Worm (Caenorhabditis elegans) whole organism, early embryonic: ENCODE data around the gene atz-1.

Experiments used
- B0310.2 ChIP-seq: sonication (generic microtip); optimal IDR thresholded peaks from 2 replicates; lab custom pipeline; 2016; ENCODE audit warnings: mild to moderate bottlenecking, missing genetic modification characterization, missing compliant biosample characterization
- F13C5.2 ChIP-seq: sonication (generic microtip); optimal IDR thresholded peaks from 2 replicates; lab custom pipeline; 2017; ENCODE audit warnings: mild to moderate bottlenecking, missing genetic modification characterization, inconsistent platforms, missing compliant biosample characterization
- aly-1 ChIP-seq: sonication (generic microtip); optimal IDR thresholded peaks from 2 replicates; lab custom pipeline; 2016; ENCODE audit warnings: missing genetic modification characterization, missing compliant biosample characterization
- ama-1 ChIP-seq: fragments of 150-350 bp; optimal IDR thresholded peaks from 2 replicates; lab custom pipeline; 2014
- ceh-13 ChIP-seq: fragments of 200-800 bp; sonication (Bioruptor generic); optimal IDR thresholded peaks from 2 replicates; lab custom pipeline; 2018; ENCODE audit warnings: mild to moderate bottlenecking, missing genetic modification characterization, missing compliant biosample characterization
- ceh-36 ChIP-seq: sonication (generic microtip); optimal IDR thresholded peaks from 2 replicates; lab custom pipeline; 2016; ENCODE audit warnings: missing genetic modification characterization, inconsistent platforms, missing compliant biosample characterization
- ets-7 ChIP-seq: sonication (generic microtip); optimal IDR thresholded peaks from 2 replicates; lab custom pipeline; 2016; ENCODE audit warnings: missing genotype, missing genetic modification characterization, missing compliant biosample characterization
- flt-1 ChIP-seq: fragments of 200-800 bp; sonication (Bioruptor generic); IDR thresholded peaks from 2 replicates; pipeline ENCODE4 v1.3.6; 2022; ENCODE audit warnings: missing genetic modification characterization, missing compliant biosample characterization
- hmbx-1 ChIP-seq: sonication (generic microtip); optimal IDR thresholded peaks from 2 replicates; lab custom pipeline; 2016; ENCODE audit warnings: mild to moderate bottlenecking, missing genetic modification characterization, missing compliant biosample characterization
- hmg-4 ChIP-seq: fragments of 200-800 bp; sonication (Bioruptor generic); optimal IDR thresholded peaks from 2 replicates; lab custom pipeline; 2018; ENCODE audit warnings: mild to moderate bottlenecking, missing genetic modification characterization, missing compliant biosample characterization
- hnd-1 ChIP-seq: sonication (generic microtip); optimal IDR thresholded peaks from 2 replicates; lab custom pipeline; 2016; ENCODE audit warnings: missing genetic modification characterization, missing compliant biosample characterization
- pes-1 ChIP-seq: fragments of 200-800 bp; sonication (Bioruptor generic); IDR thresholded peaks from 2 replicates; pipeline ENCODE4 v1.3.6; 2022; ENCODE audit warnings: missing genetic modification reagents, missing genetic modification characterization, missing compliant biosample characterization
- scrt-1 ChIP-seq: fragments of 200-800 bp; sonication (Bioruptor generic); IDR thresholded peaks from 2 replicates; pipeline ENCODE4 v1.3.6; 2022; ENCODE audit warnings: missing genetic modification characterization, missing compliant biosample characterization
- sea-1 ChIP-seq: fragments of 200-800 bp; sonication (Bioruptor generic); conservative IDR thresholded peaks from 2 replicates; pipeline ENCODE4 v1.3.6; 2022; ENCODE audit warnings: missing genetic modification characterization, missing compliant biosample characterization
- tbx-11 ChIP-seq: fragments of 200-800 bp; sonication (Bioruptor generic); IDR thresholded peaks from 2 replicates; pipeline ENCODE4 v1.3.6; 2022; ENCODE audit warnings: missing genetic modification characterization, missing compliant biosample characterization
- tbx-37 ChIP-seq: fragments of 200-800 bp; sonication (Bioruptor generic); conservative IDR thresholded peaks from 2 replicates; pipeline ENCODE4 v1.3.6; 2022; ENCODE audit warnings: missing genetic modification reagents, missing genetic modification characterization, missing compliant biosample characterization
- tra-4 ChIP-seq: sonication (generic microtip); optimal IDR thresholded peaks from 2 replicates; lab custom pipeline; 2017; ENCODE audit warnings: missing genetic modification characterization, missing compliant biosample characterization

Gene atz-1

ce11 chrIV:12396645-12397258 is 20.8 kb upstream of the atz-1 start:
- TF ChIP-seq B0310.2 (tag; lab: Kevin White, UChicago), result no peak
- TF ChIP-seq hmg-4 (GFP tag; lab: Kevin White, UChicago), result no peak
- no peak for TF ChIP-seq hnd-1 (tag; lab: Kevin White, UChicago)

- TF ChIP-seq ceh-13 (GFP tag; lab: Kevin White, UChicago) (no peak), tra-4 (tag; lab: Kevin White, UChicago) (no peak), hmbx-1 (tag; lab: Kevin White, UChicago) (no peak), ama-1 (lab: Kevin White, UChicago) (no peak), flt-1 (GFP tag; lab: Robert Waterston, UW) (peak; percentile 59), pes-1 (GFP tag; lab: Robert Waterston, UW) (peak; percentile 83), hnd-1 (tag; lab: Kevin White, UChicago) (peak; percentile 11), hmg-4 (GFP tag; lab: Kevin White, UChicago) (peak; percentile 29), tbx-37 (GFP tag; lab: Robert Waterston, UW) (peak; percentile 83), ets-7 (tag; lab: Kevin White, UChicago) (no peak), scrt-1 (GFP tag; lab: Robert Waterston, UW) (no peak), B0310.2 (tag; lab: Kevin White, UChicago) (peak; percentile 15), aly-1 (tag; lab: Kevin White, UChicago) (no peak), F13C5.2 (tag; lab: Kevin White, UChicago) (peak; percentile 52), ceh-36 (tag; lab: Kevin White, UChicago) (peak; percentile 2), sea-1 (GFP tag; lab: Robert Waterston, UW) (no peak; the same call in 1 of the 2 replicates), tbx-11 (GFP tag; lab: Robert Waterston, UW) (peak; percentile 57; the same call in 1 of the 2 replicates)
Observed at ce11 chrIV:12391003-12391637, 15.2 kb upstream of the atz-1 start, which contains the start of the genes rps-23 and dpm-3. rps-23 (minus strand) TSS chrIV:12391053. dpm-3 (plus strand) TSS chrIV:12391587.

- no peak for TF ChIP-seq ama-1 (lab: Kevin White, UChicago)
- TF ChIP-seq pes-1 (GFP tag; lab: Robert Waterston, UW), result no peak
Observed at ce11 chrIV:12389951-12390350, 14.0 kb upstream of the atz-1 start, which contains the start of gene spe-45. spe-45 (minus strand) TSS chrIV:12390095.

DNA sequence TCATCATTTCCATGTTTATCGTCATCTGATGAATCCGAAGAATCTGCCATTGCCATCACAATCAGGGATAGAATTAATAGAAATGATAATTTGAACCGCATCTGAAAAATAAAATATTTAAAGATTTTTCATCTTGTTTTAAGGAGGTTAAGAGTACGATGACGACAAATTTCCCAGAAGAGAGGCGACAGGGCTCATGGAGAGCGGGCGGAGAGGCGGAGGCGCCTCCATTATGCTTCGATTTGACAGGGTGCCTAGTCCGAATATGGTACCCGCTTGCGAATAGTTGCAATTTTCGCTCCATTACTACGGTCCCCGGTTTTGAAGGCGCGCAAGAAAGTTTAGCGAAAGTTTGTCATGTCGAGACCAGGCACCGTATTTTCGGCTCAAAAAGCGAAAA is 9.1 kb upstream of the atz-1 start, which contains the start of gene F28D1.6:
Gene F28D1.6, minus strand, starts transcription at position 101 of the 400 bp plus-strand sequence.
- TF ChIP-seq ceh-36 (tag; lab: Kevin White, UChicago) (no peak), ceh-13 (GFP tag; lab: Kevin White, UChicago) (no peak), tbx-37 (GFP tag; lab: Robert Waterston, UW) (no peak), scrt-1 (GFP tag; lab: Robert Waterston, UW) (no peak), hmbx-1 (tag; lab: Kevin White, UChicago) (no peak), tra-4 (tag; lab: Kevin White, UChicago) (no peak), ama-1 (lab: Kevin White, UChicago) (no peak), tbx-11 (GFP tag; lab: Robert Waterston, UW) (no peak), hnd-1 (tag; lab: Kevin White, UChicago) (no peak), sea-1 (GFP tag; lab: Robert Waterston, UW) (no peak)

- no peak for TF ChIP-seq tra-4 (tag; lab: Kevin White, UChicago)
- TF ChIP-seq flt-1 (GFP tag; lab: Robert Waterston, UW), result no peak
- no peak for TF ChIP-seq hmbx-1 (tag; lab: Kevin White, UChicago)
- TF ChIP-seq ceh-13 (GFP tag; lab: Kevin White, UChicago), result no peak
- no peak for TF ChIP-seq F13C5.2 (tag; lab: Kevin White, UChicago)
- TF ChIP-seq tbx-11 (GFP tag; lab: Robert Waterston, UW), result no peak
- TF ChIP-seq ets-7 (tag; lab: Kevin White, UChicago), result no peak
- no peak for TF ChIP-seq aly-1 (tag; lab: Kevin White, UChicago)
- TF ChIP-seq tbx-37 (GFP tag; lab: Robert Waterston, UW), result no peak
- no peak for TF ChIP-seq hmg-4 (GFP tag; lab: Kevin White, UChicago)
- TF ChIP-seq B0310.2 (tag; lab: Kevin White, UChicago), result no peak
Observed at ce11 chrIV:12382864-12383263, 6.9 kb upstream of the atz-1 start, which contains the start of gene thn-2. thn-2 (plus strand) TSS chrIV:12383170.

ce11 chrIV:12379784-12380183 is 3.9 kb upstream of the atz-1 start, which contains the start of gene thn-1:
thn-1 (plus strand) TSS chrIV:12380084.
- TF ChIP-seq sea-1 (GFP tag; lab: Robert Waterston, UW) (no peak), ceh-13 (GFP tag; lab: Kevin White, UChicago) (no peak), pes-1 (GFP tag; lab: Robert Waterston, UW) (no peak), hnd-1 (tag; lab: Kevin White, UChicago) (no peak), B0310.2 (tag; lab: Kevin White, UChicago) (no peak), tbx-11 (GFP tag; lab: Robert Waterston, UW) (no peak), aly-1 (tag; lab: Kevin White, UChicago) (no peak), ama-1 (lab: Kevin White, UChicago) (no peak), ceh-36 (tag; lab: Kevin White, UChicago) (no peak), F13C5.2 (tag; lab: Kevin White, UChicago) (no peak), tra-4 (tag; lab: Kevin White, UChicago) (no peak), ets-7 (tag; lab: Kevin White, UChicago) (no peak)

ce11 chrIV:12378919-12379318 is 3.0 kb upstream of the atz-1 start:
- TF ChIP-seq tra-4 (tag; lab: Kevin White, UChicago) (no peak), pes-1 (GFP tag; lab: Robert Waterston, UW) (no peak), aly-1 (tag; lab: Kevin White, UChicago) (no peak), tbx-11 (GFP tag; lab: Robert Waterston, UW) (no peak), ceh-36 (tag; lab: Kevin White, UChicago) (no peak)
